Worm (Caenorhabditis elegans) whole organism, L1 larva: ENCODE results near the gene fbxa-13.

ENCODE experiments used
- aly-2 ChIP-seq: fragments of 150-350 bp; optimal IDR thresholded peaks from 2 replicates; lab custom pipeline; 2014; ENCODE audit warnings: missing biosample characterization, missing genetic modification characterization
- blmp-1 ChIP-seq: fragments of 150-350 bp; optimal IDR thresholded peaks from 2 replicates; lab custom pipeline; 2014; ENCODE audit warnings: missing biosample characterization, missing genetic modification characterization
- ceh-8 ChIP-seq: fragments of 200-800 bp; sonication (Bioruptor generic); optimal IDR thresholded peaks from 2 replicates; lab custom pipeline; 2018; ENCODE audit warnings: mild to moderate bottlenecking, missing genetic modification characterization, moderate library complexity, missing compliant biosample characterization
- ceh-88 ChIP-seq: fragments of 200-800 bp; sonication (Bioruptor generic); IDR thresholded peaks from 2 replicates; pipeline ENCODE4 v1.3.6; 2022; ENCODE audit warnings: missing genetic modification characterization, missing compliant biosample characterization
- ceh-90 ChIP-seq: sonication (generic microtip); optimal IDR thresholded peaks from 2 replicates; lab custom pipeline; 2016; ENCODE audit warnings: missing genetic modification characterization, missing compliant biosample characterization
- dpl-1 ChIP-seq, 3 experiments: fragments of 150-350 bp in 2 of 3; sonication (generic microtip) in 1 of 3; optimal IDR thresholded peaks; 2 replicates each; lab custom pipeline; 2014 to 2017; ENCODE audit warnings: missing biosample characterization in 3 of 3, missing genetic modification characterization in 3 of 3, missing genetic modification reagents in 3 of 3
- dsc-1 ChIP-seq: sonication (generic microtip); optimal IDR thresholded peaks from 2 replicates; lab custom pipeline; 2016; ENCODE audit warnings: mild to moderate bottlenecking, missing genetic modification characterization, missing compliant biosample characterization
- efl-1 ChIP-seq, 4 experiments: fragments of 150-350 bp; optimal IDR thresholded peaks in 3 of 4; peaks in 1 of 4; 1 replicate in 1 of 4; 2 replicates in 3 of 4; lab custom pipeline; 2014; ENCODE audit warnings: missing biosample characterization in 2 of 4, missing genetic modification characterization in 2 of 4, missing genetic modification reagents in 2 of 4
- egl-13 ChIP-seq: sonication (generic microtip); optimal IDR thresholded peaks from 2 replicates; lab custom pipeline; 2016; ENCODE audit warnings: missing genotype, missing genetic modification reagents, missing genetic modification characterization, missing compliant biosample characterization
- egl-27 ChIP-seq, 2 experiments: fragments of 150-350 bp in 1 of 2; sonication (generic microtip); optimal IDR thresholded peaks; 3 replicates each; lab custom pipeline; 2017 to 2018; ENCODE audit warnings: missing biosample characterization in 2 of 2, missing genetic modification characterization in 2 of 2, missing genetic modification reagents in 2 of 2
- elt-2 ChIP-seq: sonication (generic microtip); optimal IDR thresholded peaks from 2 replicates; lab custom pipeline; 2016; ENCODE audit warnings: missing genetic modification characterization, mild to moderate bottlenecking, inconsistent platforms, missing compliant biosample characterization, missing genetic modification reagents
- elt-3 ChIP-seq, 6 experiments: fragments of 150-350 bp in 1 of 6; sonication (generic microtip); optimal IDR thresholded peaks; 2 replicates each; lab custom pipeline; 2017 to 2018; ENCODE audit warnings: missing biosample characterization in 6 of 6, missing genetic modification characterization in 6 of 6, inconsistent platforms in 1 of 6
- fkh-10 ChIP-seq: sonication (generic microtip); optimal IDR thresholded peaks from 2 replicates; lab custom pipeline; 2017; ENCODE audit warnings: missing biosample characterization, missing genetic modification reagents, missing genetic modification characterization
- fkh-4 ChIP-seq: sonication (generic microtip); optimal IDR thresholded peaks from 2 replicates; lab custom pipeline; 2016; ENCODE audit warnings: missing compliant biosample characterization, missing genetic modification characterization, borderline replicate concordance
- fkh-8 ChIP-seq: sonication (generic microtip); optimal IDR thresholded peaks from 2 replicates; lab custom pipeline; 2016; ENCODE audit warnings: mild to moderate bottlenecking, missing genetic modification characterization, missing compliant biosample characterization
- grh-1 ChIP-seq: fragments of 200-800 bp; sonication (Bioruptor generic); IDR thresholded peaks from 2 replicates; pipeline ENCODE4 v1.3.6; 2022; ENCODE audit warnings: missing genetic modification reagents, missing genetic modification characterization, missing compliant biosample characterization
- isw-1 ChIP-seq: fragments of 200-800 bp; sonication (Bioruptor generic); IDR thresholded peaks from 2 replicates; pipeline ENCODE4 v1.3.6; 2022; ENCODE audit warnings: missing genetic modification characterization, missing compliant biosample characterization
- jun-1 ChIP-seq: fragments of 150-350 bp; optimal IDR thresholded peaks from 2 replicates; lab custom pipeline; 2014; ENCODE audit warnings: missing biosample characterization, missing genetic modification reagents, missing genetic modification characterization
- lin-13 ChIP-seq: fragments of 150-350 bp; optimal IDR thresholded peaks from 2 replicates; lab custom pipeline; 2014; ENCODE audit warnings: missing biosample characterization, missing genetic modification reagents, missing genetic modification characterization
- lin-14 ChIP-seq: fragments of 200-800 bp; sonication (Bioruptor generic); optimal IDR thresholded peaks from 2 replicates; lab custom pipeline; 2018; ENCODE audit warnings: mild to moderate bottlenecking, missing genetic modification characterization, moderate library complexity, missing compliant biosample characterization
- lin-35 ChIP-seq, 2 experiments: fragments of 150-350 bp; optimal IDR thresholded peaks; 2 replicates each; lab custom pipeline; 2014; ENCODE audit warnings: missing biosample characterization in 2 of 2, missing genetic modification characterization in 2 of 2, missing genetic modification reagents in 2 of 2
- lsy-2 ChIP-seq, 2 experiments: fragments of 150-350 bp; optimal IDR thresholded peaks; 2 replicates each; lab custom pipeline; 2014; ENCODE audit warnings: missing biosample characterization in 2 of 2, missing genetic modification characterization in 2 of 2
- mab-9 ChIP-seq: fragments of 200-800 bp; sonication (Bioruptor generic); IDR thresholded peaks from 2 replicates; pipeline ENCODE4 v1.3.6; 2022; ENCODE audit warnings: missing genetic modification reagents, missing genetic modification characterization, missing compliant biosample characterization
- mdl-1 ChIP-seq, 2 experiments: fragments of 150-350 bp; optimal IDR thresholded peaks; 2 replicates each; lab custom pipeline; 2014 to 2017; ENCODE audit warnings: missing biosample characterization in 2 of 2, missing genetic modification characterization in 2 of 2, inconsistent platforms in 1 of 2
- mep-1 ChIP-seq: fragments of 150-350 bp; optimal IDR thresholded peaks from 2 replicates; lab custom pipeline; 2014; ENCODE audit warnings: missing biosample characterization, missing genetic modification characterization
- nhr-19 ChIP-seq: fragments of 200-800 bp; sonication (Bioruptor generic); conservative IDR thresholded peaks from 2 replicates; pipeline ENCODE4 v1.3.6; 2022; ENCODE audit warnings: missing genetic modification characterization, missing compliant biosample characterization
- nhr-20 ChIP-seq: sonication (generic microtip); optimal IDR thresholded peaks from 2 replicates; lab custom pipeline; 2016; ENCODE audit warnings: mild to moderate bottlenecking, missing genetic modification characterization, missing compliant biosample characterization
- nhr-237 ChIP-seq: fragments of 150-350 bp; optimal IDR thresholded peaks from 2 replicates; lab custom pipeline; 2014; ENCODE audit warnings: missing biosample characterization, missing genetic modification characterization
- nhr-47 ChIP-seq: sonication (generic microtip); optimal IDR thresholded peaks from 2 replicates; lab custom pipeline; 2016; ENCODE audit warnings: mild to moderate bottlenecking, missing genetic modification characterization, moderate library complexity, missing compliant biosample characterization
- nhr-71 ChIP-seq: sonication (generic microtip); optimal IDR thresholded peaks from 2 replicates; lab custom pipeline; 2016; ENCODE audit warnings: mild to moderate bottlenecking, missing genetic modification characterization, moderate library complexity, missing compliant biosample characterization
- nhr-76 ChIP-seq: sonication (generic microtip); optimal IDR thresholded peaks from 2 replicates; lab custom pipeline; 2017; ENCODE audit warnings: missing biosample characterization, missing genetic modification characterization
- nhr-84 ChIP-seq: sonication (generic microtip); optimal IDR thresholded peaks from 2 replicates; lab custom pipeline; 2017; ENCODE audit warnings: missing biosample characterization, missing genetic modification characterization
- nhr-85 ChIP-seq: sonication (generic microtip); peaks from one replicate; lab custom pipeline; 2016; ENCODE audit warnings: missing genetic modification characterization, inconsistent platforms, missing compliant biosample characterization
- pag-3 ChIP-seq: sonication (generic microtip); optimal IDR thresholded peaks from 2 replicates; lab custom pipeline; 2017; ENCODE audit warnings: missing genetic modification characterization, mild to moderate bottlenecking, missing compliant biosample characterization, antibody characterized with exemption, borderline replicate concordance; ENCODE audit not compliant: insufficient read depth
- rnt-1 ChIP-seq: sonication (generic microtip); optimal IDR thresholded peaks from 2 replicates; lab custom pipeline; 2016; ENCODE audit warnings: mild to moderate bottlenecking, missing genetic modification characterization, moderate library complexity, missing compliant biosample characterization
- skn-1 ChIP-seq: fragments of 150-350 bp; optimal IDR thresholded peaks from 2 replicates; lab custom pipeline; 2014; ENCODE audit warnings: missing biosample characterization, missing genetic modification characterization
- snpc-4 ChIP-seq: fragments of 150-350 bp; optimal IDR thresholded peaks from 2 replicates; lab custom pipeline; 2014; ENCODE audit warnings: missing biosample characterization, missing genetic modification characterization
- snu-23 ChIP-seq: sonication (generic microtip); optimal IDR thresholded peaks from 2 replicates; lab custom pipeline; 2016; ENCODE audit warnings: missing genetic modification characterization, missing compliant biosample characterization
- sptf-1 ChIP-seq: fragments of 150-350 bp; optimal IDR thresholded peaks from 2 replicates; lab custom pipeline; 2014; ENCODE audit warnings: missing biosample characterization, missing genetic modification characterization
- sup-37 ChIP-seq: fragments of 200-800 bp; sonication (Bioruptor generic); optimal IDR thresholded peaks from 2 replicates; lab custom pipeline; 2018; ENCODE audit warnings: mild to moderate bottlenecking, missing genetic modification characterization, missing compliant biosample characterization
- swsn-7 ChIP-seq: sonication (generic microtip); optimal IDR thresholded peaks from 2 replicates; lab custom pipeline; 2016; ENCODE audit warnings: missing genetic modification characterization, missing compliant biosample characterization
- tlp-1 ChIP-seq: fragments of 150-350 bp; optimal IDR thresholded peaks from 2 replicates; lab custom pipeline; 2014; ENCODE audit warnings: missing biosample characterization, missing genetic modification characterization
- unc-130 ChIP-seq: fragments of 150-350 bp; optimal IDR thresholded peaks from 2 replicates; lab custom pipeline; 2017; ENCODE audit warnings: missing biosample characterization, missing genetic modification characterization, inconsistent platforms
- unc-30 ChIP-seq: sonication (generic microtip); optimal IDR thresholded peaks from 2 replicates; lab custom pipeline; 2017; ENCODE audit warnings: missing biosample characterization, missing genetic modification characterization
- vab-15 ChIP-seq: sonication (generic microtip); optimal IDR thresholded peaks from 2 replicates; lab custom pipeline; 2017; ENCODE audit warnings: missing genotype, mild to moderate bottlenecking, missing genetic modification characterization, missing compliant biosample characterization
- xbp-1 ChIP-seq: sonication (generic microtip); optimal IDR thresholded peaks from 2 replicates; lab custom pipeline; 2016; ENCODE audit warnings: missing genetic modification characterization, missing compliant biosample characterization
- zip-4 ChIP-seq: fragments of 200-800 bp; sonication (Bioruptor generic); optimal IDR thresholded peaks from 2 replicates; lab custom pipeline; 2018; ENCODE audit warnings: mild to moderate bottlenecking, missing genetic modification characterization, moderate library complexity, missing compliant biosample characterization

fbxa-13 gene

ce11 chrIII:1682262-1682661 lies 23.4 kb downstream of the fbxa-13 start (continued):
- peak in 1 of 2 experiments; percentile 94 for TF ChIP-seq mdl-1 (tag; optimal IDR thresholded peaks at IDR 0.05; lab: Kevin White, UChicago)
- TF ChIP-seq jun-1 (tag; lab: Kevin White, UChicago): no peak
- TF ChIP-seq nhr-84 (tag; lab: Kevin White, UChicago): no peak
- TF ChIP-seq lin-14 (GFP tag; lab: Kevin White, UChicago): peak; percentile 84
- TF ChIP-seq efl-1 (optimal IDR thresholded peaks at IDR 0.05; lab: Kevin White, UChicago): peak; percentile 25 to 46
- peak in 1 of 2 experiments; percentile 78 for TF ChIP-seq efl-1 (GFP tag; optimal IDR thresholded peaks at IDR 0.05 in 1 of 2; lab: Kevin White, UChicago)
- no peak for TF ChIP-seq nhr-47 (tag; lab: Kevin White, UChicago)
- TF ChIP-seq nhr-19 (GFP tag; lab: Robert Waterston, UW): peak; percentile 66
- no peak for TF ChIP-seq ceh-90 (tag; lab: Kevin White, UChicago)
- TF ChIP-seq ceh-88 (GFP tag; lab: Robert Waterston, UW): no peak
- peak; percentile 80 for TF ChIP-seq unc-130 (tag; lab: Kevin White, UChicago)
- TF ChIP-seq zip-4 (GFP tag; lab: Kevin White, UChicago): no peak
- TF ChIP-seq nhr-237 (tag; lab: Kevin White, UChicago): no peak

- peak; percentile 74 for TF ChIP-seq jun-1 (tag; lab: Kevin White, UChicago)
- TF ChIP-seq nhr-19 (GFP tag; lab: Robert Waterston, UW): peak; percentile 83
- peak; percentile 90 for TF ChIP-seq rnt-1
- TF ChIP-seq lin-13: peak; percentile 75
- TF ChIP-seq ceh-8 (GFP tag; lab: Kevin White, UChicago): no peak
- peak in 1 of 2 experiments; percentile 89 for TF ChIP-seq mdl-1 (tag; optimal IDR thresholded peaks at IDR 0.05; lab: Kevin White, UChicago)
- no peak for TF ChIP-seq ceh-90 (tag; lab: Kevin White, UChicago)
- TF ChIP-seq lin-14 (GFP tag; lab: Kevin White, UChicago): peak; percentile 92
- TF ChIP-seq grh-1: peak; percentile 98
- TF ChIP-seq nhr-85: peak; percentile 99
- TF ChIP-seq nhr-71: peak; percentile 92
- TF ChIP-seq nhr-237 (tag; lab: Kevin White, UChicago): peak; percentile 30
- TF ChIP-seq lin-35 (GFP tag; optimal IDR thresholded peaks at IDR 0.05; lab: Kevin White, UChicago): peak; percentile 23 to 86
- TF ChIP-seq sptf-1: no peak
- no peak for TF ChIP-seq nhr-84 (tag; lab: Kevin White, UChicago)
- peak; percentile 1 to 63 (median 35) for TF ChIP-seq dpl-1 (GFP tag; optimal IDR thresholded peaks at IDR 0.05; lab: Kevin White, UChicago)
- peak; percentile 95 for TF ChIP-seq unc-130 (tag; lab: Kevin White, UChicago)
- TF ChIP-seq egl-27 (tag; optimal IDR thresholded peaks at IDR 0.05; lab: Kevin White, UChicago): peak in 1 of 2 experiments; percentile 11
- no peak for TF ChIP-seq unc-30 (tag; lab: Kevin White, UChicago)
- peak; percentile 48 for TF ChIP-seq dsc-1 (tag; lab: Kevin White, UChicago)
- TF ChIP-seq fkh-10: no peak
- TF ChIP-seq blmp-1 (tag; lab: Kevin White, UChicago): peak; percentile 78
- no peak for TF ChIP-seq snpc-4 (tag; lab: Kevin White, UChicago)
- no peak for TF ChIP-seq fkh-4
- peak; percentile 84 for TF ChIP-seq swsn-7
- no peak for TF ChIP-seq nhr-76 (tag; lab: Kevin White, UChicago)
- TF ChIP-seq fkh-8: peak; percentile 43
- TF ChIP-seq elt-3 (tag; optimal IDR thresholded peaks at IDR 0.05; lab: Kevin White, UChicago): peak in 4 of 6 experiments; percentile 59 to 98 (median 88)
- TF ChIP-seq efl-1 (optimal IDR thresholded peaks at IDR 0.05; lab: Kevin White, UChicago): peak; percentile 79 to 80
- peak; percentile 30 to 95 for TF ChIP-seq efl-1 (GFP tag; optimal IDR thresholded peaks at IDR 0.05 in 1 of 2; lab: Kevin White, UChicago)
- TF ChIP-seq snu-23 (GFP tag; lab: Kevin White, UChicago): peak; percentile 85
- peak; percentile 90 for TF ChIP-seq nhr-20 (tag; lab: Kevin White, UChicago)
- peak; percentile 50 for TF ChIP-seq xbp-1
- no peak for TF ChIP-seq sup-37
- peak; percentile 77 for TF ChIP-seq mep-1 (tag; lab: Kevin White, UChicago)
- TF ChIP-seq elt-2 (tag; lab: Kevin White, UChicago): peak; percentile 90
- peak; percentile 10 for TF ChIP-seq aly-2 (tag; lab: Kevin White, UChicago)
- peak; percentile 37; the same call in 1 of the 2 replicates for TF ChIP-seq mab-9 (GFP tag; lab: Robert Waterston, UW)
- no peak for TF ChIP-seq pag-3 (tag; lab: Kevin White, UChicago)
- peak; percentile 53 for TF ChIP-seq egl-13
- TF ChIP-seq isw-1 (GFP tag; lab: Robert Waterston, UW): no peak
- peak; percentile 74 to 80 for TF ChIP-seq lsy-2 (tag; optimal IDR thresholded peaks at IDR 0.05; lab: Kevin White, UChicago)
- TF ChIP-seq skn-1: peak; percentile 20
- no peak for TF ChIP-seq tlp-1 (tag; lab: Kevin White, UChicago)
- peak; percentile 78 for TF ChIP-seq nhr-47 (tag; lab: Kevin White, UChicago)
- peak; percentile 56 for TF ChIP-seq vab-15 (tag; lab: Kevin White, UChicago)
These were observed 24.7 kb downstream of the fbxa-13 start for ce11 chrIII:1680996-1681395.
